Fruit fly (Drosophila melanogaster): Measurements from ENCODE around the gene CG4408.

The CG4408 gene

DNA sequence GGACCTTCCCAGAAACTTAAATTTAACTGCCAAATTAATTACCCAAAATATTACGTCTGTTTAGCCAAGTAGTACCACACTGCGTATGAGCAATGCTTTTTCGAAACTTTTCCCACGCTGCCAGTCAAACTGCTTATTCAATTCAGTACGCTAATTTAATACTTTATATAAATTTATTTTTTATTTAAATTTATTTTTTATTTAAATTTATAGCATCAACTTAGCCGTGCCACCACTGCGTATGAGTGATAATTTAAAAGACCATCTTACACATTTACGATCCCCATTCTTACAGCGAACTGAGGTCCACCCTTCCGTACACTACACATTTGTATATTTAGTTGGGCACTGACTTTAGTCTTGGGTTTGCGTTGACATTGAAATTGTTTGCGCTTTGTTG, 27.8 kb downstream of the CG4408 start (continued):
- peak; percentile 47 for TF ChIP-seq nerfin-1 (tag; optimal IDR thresholded peaks at IDR 0.05)
- TF ChIP-seq D19A (tag; optimal IDR thresholded peaks at IDR 0.05): peak; percentile 71
- TF ChIP-seq Vsx1 (GFP tag; optimal IDR thresholded peaks at IDR 0.05): peak; percentile 58
- no peak for TF ChIP-seq croc (GFP tag; conservative IDR thresholded peaks at IDR 0.05)
- no peak for TF ChIP-seq CG14667 (GFP tag; IDR thresholded peaks at IDR 0.05)
- TF ChIP-seq Gug (GFP tag; IDR thresholded peaks at IDR 0.05): peak; percentile 22; the same call in 1 of the 4 replicates
- TF ChIP-seq hkb (optimal IDR thresholded peaks at IDR 0.05): no peak
- peak; percentile 61 for TF ChIP-seq hkb (GFP tag; IDR thresholded peaks at IDR 0.05)
- no peak for TF ChIP-seq Dip2 (GFP tag; IDR thresholded peaks at IDR 0.05)
- TF ChIP-seq CG1792 (GFP tag; optimal IDR thresholded peaks at IDR 0.05): peak; percentile 5
- TF ChIP-seq CG2116 (GFP tag; optimal IDR thresholded peaks at IDR 0.05): peak; percentile 17
- TF ChIP-seq disco-r (GFP tag; optimal IDR thresholded peaks at IDR 0.05): no peak
- 0 out of 3 replicates have a peak, but pooled peaks have one; percentile 57 for TF ChIP-seq CG3726 (GFP tag; IDR thresholded peaks at IDR 0.05)
- TF ChIP-seq CG7987 (GFP tag; optimal IDR thresholded peaks at IDR 0.05): peak; percentile 51
- peak; percentile 70 for TF ChIP-seq CG3847 (GFP tag; IDR thresholded peaks at IDR 0.05)
- no peak for TF ChIP-seq eve (GFP tag; optimal IDR thresholded peaks at IDR 0.05)
- peak; percentile 12 for TF ChIP-seq ERR (GFP tag; optimal IDR thresholded peaks at IDR 0.05)
- peak; percentile 83 for TF ChIP-seq Fer3 (tag; optimal IDR thresholded peaks at IDR 0.05)
- TF ChIP-seq bowl (GFP tag; IDR thresholded peaks at IDR 0.05): no peak; the same call in 1 of the 2 replicates
- TF ChIP-seq Dp (GFP tag; optimal IDR thresholded peaks at IDR 0.05): no peak
- peak; percentile 81 for TF ChIP-seq HHEX (GFP tag; optimal IDR thresholded peaks at IDR 0.05)
- peak; percentile 30 for TF ChIP-seq CG8359 (GFP tag; optimal IDR thresholded peaks at IDR 0.05; ENCODE audit: borderline replicate concordance)
- peak; percentile 28 for TF ChIP-seq trem (tag; optimal IDR thresholded peaks at IDR 0.05)
- TF ChIP-seq Xbp1 (GFP tag; optimal IDR thresholded peaks at IDR 0.05): peak; percentile 26
- TF ChIP-seq CG1603 (tag; optimal IDR thresholded peaks at IDR 0.05): no peak
- no peak for TF ChIP-seq CkIIα-i1 (GFP tag; IDR thresholded peaks at IDR 0.05)
- TF ChIP-seq Blimp-1 (GFP tag; optimal IDR thresholded peaks at IDR 0.05): peak; percentile 70
- no peak for TF ChIP-seq Bgb (GFP tag; IDR thresholded peaks at IDR 0.05; ENCODE audit: partially characterized antibody)
- TF ChIP-seq dysf (GFP tag; IDR thresholded peaks at IDR 0.05): peak; percentile 84; the same call in 2 of the 3 replicates
- TF ChIP-seq CG8281 (tag; optimal IDR thresholded peaks at IDR 0.05): peak; percentile 37
- TF ChIP-seq Abd-B (GFP tag; optimal IDR thresholded peaks at IDR 0.05): peak; percentile 77
- TF ChIP-seq CG34224 (GFP tag; IDR thresholded peaks at IDR 0.05; ENCODE audit: partially characterized antibody): no peak
- TF ChIP-seq Atf3 (GFP tag; optimal IDR thresholded peaks at IDR 0.05): no peak
- TF ChIP-seq E2f2 (GFP tag; IDR thresholded peaks at IDR 0.05): peak; percentile 45; the same call in 1 of the 2 replicates
- peak; percentile 35; the same call in 1 of the 3 replicates for TF ChIP-seq ken (GFP tag; IDR thresholded peaks at IDR 0.05)
- peak; percentile 47 for TF ChIP-seq fd96Cb (tag; optimal IDR thresholded peaks at IDR 0.05)
- TF ChIP-seq CG10565 (GFP tag; optimal IDR thresholded peaks at IDR 0.05): no peak
- TF ChIP-seq CG8765 (GFP tag; IDR thresholded peaks at IDR 0.05): 0 out of 2 replicates have a peak, but pooled peaks have one; percentile 31
- TF ChIP-seq CG18476 (GFP tag; optimal IDR thresholded peaks at IDR 0.05): peak; percentile 63
- peak; percentile 60 for TF ChIP-seq kah (GFP tag; optimal IDR thresholded peaks at IDR 0.05)
- TF ChIP-seq CG7963 (GFP tag; IDR thresholded peaks at IDR 0.05; ENCODE audit: partially characterized antibody): no peak
- no peak for TF ChIP-seq BEAF-32 (GFP tag; optimal IDR thresholded peaks at IDR 0.05)
- peak; percentile 8 for TF ChIP-seq CG10462 (GFP tag; optimal IDR thresholded peaks at IDR 0.05)
- TF ChIP-seq sqz (GFP tag; optimal IDR thresholded peaks at IDR 0.05): peak; percentile 34
- peak; percentile 59; the same call in 1 of the 2 replicates for TF ChIP-seq NFAT (GFP tag; IDR thresholded peaks at IDR 0.05)
- peak; percentile 51; the same call in 2 of the 3 replicates for TF ChIP-seq Aef1 (GFP tag; IDR thresholded peaks at IDR 0.05)
- peak; percentile 85 for TF ChIP-seq CG32532 (GFP tag; IDR thresholded peaks at IDR 0.05)
- peak; percentile 83 for TF ChIP-seq CG18619 (GFP tag; optimal IDR thresholded peaks at IDR 0.05)
- no peak for TF ChIP-seq Antp (GFP tag; optimal IDR thresholded peaks at IDR 0.05)
- TF ChIP-seq sima (GFP tag; optimal IDR thresholded peaks at IDR 0.05): no peak

Measured in whole organism, embryonic.